Worm (Caenorhabditis elegans): ENCODE results near the gene sri-20.

The sri-20 gene

DNA sequence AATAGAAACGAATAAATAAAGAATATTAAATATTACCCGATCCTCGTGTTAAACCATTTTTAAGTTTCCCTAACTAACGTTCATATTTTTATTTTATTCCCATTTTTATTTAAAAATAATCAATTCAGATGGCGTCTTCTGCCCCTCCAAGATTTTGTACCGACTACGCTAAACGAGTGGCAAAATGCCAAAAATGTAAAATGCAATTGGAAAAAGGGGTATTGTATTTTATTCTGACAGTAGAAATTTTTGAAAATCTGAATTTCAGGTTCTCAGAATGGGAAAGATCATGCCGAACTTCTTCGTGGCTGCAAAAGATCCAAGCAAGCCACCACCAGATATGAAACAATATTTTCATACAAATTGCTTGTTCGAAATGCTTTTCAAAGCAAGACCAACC lies 25.5 kb upstream of the sri-20 start, which contains the start of gene K07C5.3 (continued):
- TF ChIP-seq lir-1 (GFP tag; conservative IDR thresholded peaks at IDR 0.05) (no peak), let-526 (GFP tag; IDR thresholded peaks at IDR 0.05) (no peak), F39B2.1 (GFP tag; IDR thresholded peaks at IDR 0.05) (peak; percentile 71; the same call in 1 of the 2 replicates), madf-10 (tag; optimal IDR thresholded peaks at IDR 0.05) (no peak), F49E8.2 (tag; optimal IDR thresholded peaks at IDR 0.05; ENCODE audit: insufficient read depth) (no peak), egrh-3 (GFP tag; IDR thresholded peaks at IDR 0.05) (no peak), B0019.2 (GFP tag; conservative IDR thresholded peaks at IDR 0.05) (no peak), C06A6.2 (GFP tag; conservative IDR thresholded peaks at IDR 0.05) (no peak), hlh-26 (GFP tag; conservative IDR thresholded peaks at IDR 0.05) (no peak), F10E7.11 (tag; optimal IDR thresholded peaks at IDR 0.05) (peak; percentile 56), ztf-3 (GFP tag; optimal IDR thresholded peaks at IDR 0.05) (no peak), Y53F4B.3 (GFP tag; IDR thresholded peaks at IDR 0.05) (no peak), ets-4 (GFP tag; optimal IDR thresholded peaks at IDR 0.05) (no peak), Y95B8A.8 (GFP tag; IDR thresholded peaks at IDR 0.05) (no peak), sptf-2 (GFP tag; optimal IDR thresholded peaks at IDR 0.05) (no peak), bed-1 (GFP tag; IDR thresholded peaks at IDR 0.05) (no peak), bed-2 (GFP tag; IDR thresholded peaks at IDR 0.05) (no peak), zim-3 (tag; optimal IDR thresholded peaks at IDR 0.05) (no peak), dox-1 (GFP tag; IDR thresholded peaks at IDR 0.05) (no peak), madf-6 (GFP tag; IDR thresholded peaks at IDR 0.05) (no peak), K11D2.4 (GFP tag; IDR thresholded peaks at IDR 0.05) (no peak), ZK185.1 (tag; optimal IDR thresholded peaks at IDR 0.05; ENCODE audit: poor library complexity, severe bottlenecking) (no peak), madf-8 (GFP tag; conservative IDR thresholded peaks at IDR 0.05) (no peak), lsl-1 (GFP tag; optimal IDR thresholded peaks at IDR 0.05) (no peak), C17E4.6 (GFP tag; IDR thresholded peaks at IDR 0.05) (no peak), ztf-28 (GFP tag; IDR thresholded peaks at IDR 0.05) (no peak), T26A5.8 (tag; optimal IDR thresholded peaks at IDR 0.05) (no peak), tlf-1 (GFP tag; optimal IDR thresholded peaks at IDR 0.05) (no peak), T07F8.4 (tag; optimal IDR thresholded peaks at IDR 0.05) (no peak), sea-2 (GFP tag; IDR thresholded peaks at IDR 0.05) (no peak), lin-40 (tag; optimal IDR thresholded peaks at IDR 0.05) (no peak), atf-7 (tag; optimal IDR thresholded peaks at IDR 0.05) (peak; percentile 27), ztf-18 (tag; optimal IDR thresholded peaks at IDR 0.05) (no peak), ceh-91 (GFP tag; IDR thresholded peaks at IDR 0.05) (no peak), die-1 (tag; optimal IDR thresholded peaks at IDR 0.05) (no peak), F33H1.4 (GFP tag; IDR thresholded peaks at IDR 0.05) (no peak; the same call in 1 of the 2 replicates), snpc-1.3 (tag; optimal IDR thresholded peaks at IDR 0.05; ENCODE audit: insufficient read depth) (no peak), ceh-100 (GFP tag; IDR thresholded peaks at IDR 0.05) (no peak), nhr-120 (GFP tag; IDR thresholded peaks at IDR 0.05) (no peak), F23B12.7 (tag; optimal IDR thresholded peaks at IDR 0.05; ENCODE audit: insufficient read depth) (no peak), hsf-1 (GFP tag; IDR thresholded peaks at IDR 0.05) (peak; percentile 63), lsy-27 (tag; optimal IDR thresholded peaks at IDR 0.05; ENCODE audit: borderline replicate concordance, insufficient read depth) (no peak), attf-6 (GFP tag; IDR thresholded peaks at IDR 0.05) (0 out of 2 replicates have a peak, but pooled peaks have one; percentile 17), rpc-1 (optimal IDR thresholded peaks at IDR 0.05) (no peak), rpc-1 (tag; optimal IDR thresholded peaks at IDR 0.05) (no peak), ztf-6 (GFP tag; IDR thresholded peaks at IDR 0.05) (no peak), nfya-2 (GFP tag; IDR thresholded peaks at IDR 0.05) (no peak), rcor-1 (GFP tag; IDR thresholded peaks at IDR 0.05) (no peak), ama-1 (optimal IDR thresholded peaks at IDR 0.05) (no peak), ama-1 (GFP tag; optimal IDR thresholded peaks at IDR 0.05) (no peak)
